Worm (Caenorhabditis elegans): ENCODE data around the gene math-45.

DNA sequence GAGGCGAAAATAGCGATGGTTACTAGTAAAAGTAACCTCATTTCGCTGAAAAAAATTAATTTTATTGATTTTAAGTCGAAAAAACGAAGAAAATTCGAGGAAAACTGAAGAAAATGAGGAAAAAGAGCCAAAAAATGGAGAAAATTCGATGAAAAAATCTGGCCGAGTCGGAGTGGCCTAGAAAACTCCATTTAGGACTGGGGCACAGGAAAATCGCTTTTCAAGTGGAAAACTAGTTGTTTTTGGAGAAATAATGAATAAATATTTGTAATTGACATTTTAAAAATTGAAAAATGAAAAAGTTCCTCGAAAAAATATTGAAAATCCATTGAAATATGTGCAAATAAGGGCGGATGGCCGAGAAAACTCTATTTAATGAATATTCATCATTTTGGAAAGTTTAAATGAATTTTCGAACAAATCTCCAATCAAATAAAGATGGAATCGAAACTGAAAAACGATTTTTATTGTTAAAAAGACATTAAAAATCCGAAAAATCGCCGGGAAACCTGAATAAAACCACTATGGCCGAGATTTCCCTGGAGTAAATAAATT is 16.9 kb downstream of the math-45 start, which contains the start of gene emc-1:
- TF ChIP-seq tbx-2 (tag; optimal IDR thresholded peaks at IDR 0.05) (no peak), mef-2 (tag; optimal IDR thresholded peaks at IDR 0.05) (no peak), elt-2 (tag; optimal IDR thresholded peaks at IDR 0.05) (no peak), lin-13 (GFP tag; optimal IDR thresholded peaks at IDR 0.05) (no peak), ceh-8 (GFP tag; optimal IDR thresholded peaks at IDR 0.05) (no peak)
